Worm (Caenorhabditis elegans): Measurements from ENCODE around the gene mrps-16.

ce11 chrII:5481982-5482381, 7.8 kb downstream of the mrps-16 start, which contains the start of gene cal-8:
- TF ChIP-seq ceh-82 (tag; optimal IDR thresholded peaks at IDR 0.05) (no peak), spr-1 (tag; optimal IDR thresholded peaks at IDR 0.05) (no peak), dmd-6 (GFP tag; IDR thresholded peaks at IDR 0.05) (no peak), ces-1 (GFP tag; optimal IDR thresholded peaks at IDR 0.05) (no peak), arid-1 (GFP tag; conservative IDR thresholded peaks at IDR 0.05) (no peak)

Measured in whole organism, L4 larva.